Fruit fly (Drosophila melanogaster) whole organism, embryonic: ENCODE results near the gene Eip63E.

ENCODE experiments used
- CG11085 ChIP-seq: fragments of 200-800 bp; sonication (Bioruptor generic); IDR thresholded peaks from 2 replicates; pipeline ENCODE4 v1.3.6; 2022; ENCODE audit warnings: missing biosample characterization, missing genetic modification characterization
- CG12219 ChIP-seq: fragments of 200-800 bp; sonication (Bioruptor generic); optimal IDR thresholded peaks from 3 replicates; lab custom pipeline; 2018; ENCODE audit warnings: missing biosample characterization, mild to moderate bottlenecking, missing genetic modification characterization
- CG14441 ChIP-seq: fragments of 200-800 bp; sonication (Bioruptor generic); IDR thresholded peaks from 2 replicates; pipeline ENCODE4 v1.3.6; 2022; ENCODE audit warnings: missing biosample characterization, missing genetic modification characterization
- CG14710 ChIP-seq: fragments of 200-800 bp; sonication (Bioruptor generic); optimal IDR thresholded peaks from 3 replicates; lab custom pipeline; 2019; ENCODE audit warnings: missing biosample characterization, mild to moderate bottlenecking, missing genetic modification characterization, moderate library complexity
- CG14860 ChIP-seq: fragments of 200-800 bp; sonication (Bioruptor generic); IDR thresholded peaks from 3 replicates; pipeline ENCODE4 v1.3.6; 2022; ENCODE audit warnings: missing biosample characterization, missing genetic modification characterization; ENCODE audit not compliant: partially characterized antibody
- CG17568 ChIP-seq: fragments of 200-800 bp; sonication (Bioruptor generic); optimal IDR thresholded peaks from 2 replicates; lab custom pipeline; 2018; ENCODE audit warnings: missing biosample characterization, mild to moderate bottlenecking, missing genetic modification characterization, moderate library complexity
- CG17612 ChIP-seq: fragments of 200-800 bp; sonication (Bioruptor generic); IDR thresholded peaks from 2 replicates; pipeline ENCODE4 v1.3.6; 2022; ENCODE audit warnings: missing biosample characterization, missing genetic modification characterization
- CG17829 ChIP-seq: fragments of 200-800 bp; optimal IDR thresholded peaks from 2 replicates; lab custom pipeline; 2019; ENCODE audit warnings: missing biosample characterization, mild to moderate bottlenecking, missing genetic modification characterization, moderate library complexity
- CG18476 ChIP-seq: fragments of 200-800 bp; sonication (Bioruptor generic); optimal IDR thresholded peaks from 2 replicates; lab custom pipeline; 2016; ENCODE audit warnings: missing biosample characterization, mild to moderate bottlenecking, missing genetic modification characterization
- CG2116 ChIP-seq: fragments of 200-800 bp; sonication (Bioruptor generic); optimal IDR thresholded peaks from 3 replicates; lab custom pipeline; 2018; ENCODE audit warnings: missing biosample characterization, mild to moderate bottlenecking, missing genetic modification characterization
- CG32767 ChIP-seq: fragments of 200-800 bp; sonication (Bioruptor generic); IDR thresholded peaks from 2 replicates; pipeline ENCODE4 v1.3.6; 2022; ENCODE audit warnings: missing biosample characterization, missing genetic modification characterization
- CG3281 ChIP-seq: fragments of 200-800 bp; sonication (Bioruptor generic); optimal IDR thresholded peaks from 3 replicates; lab custom pipeline; 2017; ENCODE audit warnings: missing biosample characterization, mild to moderate bottlenecking, missing genetic modification characterization
- CG34224 ChIP-seq: fragments of 200-800 bp; sonication (Bioruptor generic); IDR thresholded peaks from 3 replicates; pipeline ENCODE4 v1.3.6; 2022; ENCODE audit warnings: missing biosample characterization, missing genetic modification characterization; ENCODE audit not compliant: partially characterized antibody
- CG4707 ChIP-seq: fragments of 200-800 bp; sonication (Bioruptor generic); optimal IDR thresholded peaks from 2 replicates; lab custom pipeline; 2018; ENCODE audit warnings: missing biosample characterization, mild to moderate bottlenecking, missing genetic modification characterization, moderate library complexity
- CG7556 ChIP-seq: fragments of 200-800 bp; sonication (Bioruptor generic); optimal IDR thresholded peaks from 2 replicates; lab custom pipeline; 2017; ENCODE audit warnings: missing biosample characterization, mild to moderate bottlenecking, missing genetic modification characterization
- CG8089 ChIP-seq: fragments of 200-800 bp; sonication (Bioruptor generic); optimal IDR thresholded peaks from 3 replicates; lab custom pipeline; 2016; ENCODE audit warnings: missing biosample characterization, missing genetic modification characterization
- CG8388 ChIP-seq: fragments of 200-800 bp; sonication (Bioruptor generic); optimal IDR thresholded peaks from 2 replicates; lab custom pipeline; 2019; ENCODE audit warnings: missing biosample characterization, mild to moderate bottlenecking, missing genetic modification characterization, moderate library complexity
- CG9609 ChIP-seq: fragments of 200-800 bp; sonication (Bioruptor generic); optimal IDR thresholded peaks from 3 replicates; lab custom pipeline; 2016; ENCODE audit warnings: missing biosample characterization, missing genetic modification characterization
- Camta ChIP-seq: fragments of 200-800 bp; sonication (Bioruptor generic); optimal IDR thresholded peaks from 2 replicates; lab custom pipeline; 2016; ENCODE audit warnings: missing biosample characterization, missing genetic modification characterization
- CkIIα-i1 ChIP-seq: fragments of 200-800 bp; sonication (Bioruptor generic); IDR thresholded peaks from 2 replicates; pipeline ENCODE4 v1.3.6; 2022; ENCODE audit warnings: missing biosample characterization, missing genetic modification characterization
- Deaf1 ChIP-seq: fragments of 200-800 bp; optimal IDR thresholded peaks from 3 replicates; lab custom pipeline; 2019; ENCODE audit warnings: missing biosample characterization, mild to moderate bottlenecking, missing genetic modification characterization, moderate library complexity
- Elba2 ChIP-seq: fragments of 200-800 bp; sonication (Bioruptor generic); optimal IDR thresholded peaks from 3 replicates; lab custom pipeline; 2016; ENCODE audit warnings: missing biosample characterization, missing genetic modification characterization
- Fer1 ChIP-seq: fragments of 200-800 bp; sonication (Bioruptor generic); optimal IDR thresholded peaks from 2 replicates; lab custom pipeline; 2017; ENCODE audit warnings: missing biosample characterization, mild to moderate bottlenecking, missing genetic modification characterization
- Fer3 ChIP-seq: fragments of 200-800 bp; sonication (Bioruptor generic); optimal IDR thresholded peaks from 2 replicates; lab custom pipeline; 2018; ENCODE audit warnings: missing biosample characterization, mild to moderate bottlenecking, missing genetic modification characterization, moderate library complexity
- H15 ChIP-seq: fragments of 200-800 bp; sonication (Bioruptor generic); IDR thresholded peaks from 3 replicates; pipeline ENCODE4 v1.3.6; 2022; ENCODE audit warnings: missing biosample characterization, missing genetic modification characterization
- Hand ChIP-seq: fragments of 200-800 bp; sonication (Bioruptor generic); optimal IDR thresholded peaks from 2 replicates; lab custom pipeline; 2017; ENCODE audit warnings: mild to moderate bottlenecking, missing biosample characterization, missing genetic modification reagents, missing genetic modification characterization
- Med ChIP-seq: fragments of 200-800 bp; sonication (Bioruptor generic); peaks from one replicate; lab custom pipeline; 2016; ENCODE audit warnings: missing biosample characterization, missing genetic modification characterization, mild to moderate bottlenecking, inconsistent platforms, moderate library complexity
- Meics ChIP-seq: fragments of 200-800 bp; sonication (Bioruptor generic); optimal IDR thresholded peaks from 2 replicates; lab custom pipeline; 2017; ENCODE audit warnings: missing biosample characterization, mild to moderate bottlenecking, missing genetic modification characterization
- ac ChIP-seq: fragments of 200-800 bp; sonication (Bioruptor generic); optimal IDR thresholded peaks from 3 replicates; lab custom pipeline; 2017; ENCODE audit warnings: missing biosample characterization, mild to moderate bottlenecking, missing genetic modification characterization
- ap ChIP-seq: fragments of 200-800 bp; sonication (Bioruptor generic); IDR thresholded peaks from 2 replicates; pipeline ENCODE4 v1.3.6; 2022; ENCODE audit warnings: missing biosample characterization, missing genetic modification characterization
- bcd ChIP-seq: fragments of 200-800 bp; sonication (Bioruptor generic); optimal IDR thresholded peaks from 2 replicates; lab custom pipeline; 2017; ENCODE audit warnings: missing biosample characterization, mild to moderate bottlenecking, missing genetic modification characterization
- caup ChIP-seq: fragments of 200-800 bp; sonication (Bioruptor generic); optimal IDR thresholded peaks from 3 replicates; lab custom pipeline; 2017; ENCODE audit warnings: missing biosample characterization, mild to moderate bottlenecking, missing genetic modification characterization, moderate library complexity; ENCODE audit not compliant: severe bottlenecking
- cwo ChIP-seq: fragments of 200-800 bp; sonication (Bioruptor generic); optimal IDR thresholded peaks from 3 replicates; lab custom pipeline; 2017; ENCODE audit warnings: missing biosample characterization, missing genetic modification characterization, mild to moderate bottlenecking, moderate library complexity, missing genetic modification reagents
- dpn ChIP-seq, 2 experiments: fragments of 200-800 bp; sonication (Bioruptor generic); optimal IDR thresholded peaks; 3 replicates each; lab custom pipeline; 2016; ENCODE audit warnings: missing biosample characterization in 2 of 2, missing genetic modification characterization in 2 of 2
- fu2 ChIP-seq: fragments of 200-800 bp; sonication (Bioruptor generic); optimal IDR thresholded peaks from 2 replicates; lab custom pipeline; 2016; ENCODE audit warnings: missing biosample characterization, missing genetic modification characterization
- gsb ChIP-seq: fragments of 200-800 bp; sonication (Bioruptor generic); IDR thresholded peaks from 2 replicates; pipeline ENCODE4 v1.3.6; 2022; ENCODE audit warnings: missing biosample characterization, missing genetic modification characterization
- gsb-n ChIP-seq: fragments of 200-800 bp; sonication (Bioruptor generic); optimal IDR thresholded peaks from 3 replicates; lab custom pipeline; 2018; ENCODE audit warnings: missing biosample characterization, mild to moderate bottlenecking, missing genetic modification characterization
- lmd ChIP-seq: fragments of 200-800 bp; sonication (Bioruptor generic); IDR thresholded peaks from 2 replicates; pipeline ENCODE4 v1.3.6; 2022; ENCODE audit warnings: missing biosample characterization, missing genetic modification characterization
- lola ChIP-seq, 3 experiments: fragments of >200 bp in 2 of 3; fragments of 200-800 bp in 1 of 3; sonication (Bioruptor generic) in 1 of 3; optimal IDR thresholded peaks; 2 replicates each; lab custom pipeline; 2017 to 2019; ENCODE audit warnings: missing biosample characterization in 3 of 3, missing genetic modification characterization in 3 of 3, mild to moderate bottlenecking in 1 of 3, moderate library complexity in 1 of 3
- nerfin-1 ChIP-seq: fragments of 200-800 bp; sonication (Bioruptor generic); optimal IDR thresholded peaks from 3 replicates; lab custom pipeline; 2019; ENCODE audit warnings: missing biosample characterization, mild to moderate bottlenecking, missing genetic modification characterization, moderate library complexity
- onecut ChIP-seq: fragments of 200-800 bp; sonication (Bioruptor generic); IDR thresholded peaks from 2 replicates; pipeline ENCODE4 v1.3.6; 2022; ENCODE audit warnings: missing biosample characterization, missing genetic modification characterization
- prd ChIP-seq, 3 experiments: fragments of >200 bp in 2 of 3; fragments of 200-800 bp in 1 of 3; sonication (Bioruptor generic) in 1 of 3; optimal IDR thresholded peaks in 2 of 3; IDR thresholded peaks in 1 of 3; 2 replicates in 2 of 3; 3 replicates in 1 of 3; pipeline versions ENCODE4 v1.3.6 to Lab custom; 2017 to 2022; ENCODE audit warnings: missing biosample characterization in 1 of 3, missing genetic modification characterization in 1 of 3
- psq ChIP-seq: fragments of 200-800 bp; sonication (Bioruptor generic); optimal IDR thresholded peaks from 2 replicates; lab custom pipeline; 2017; ENCODE audit warnings: missing biosample characterization, missing genetic modification characterization
- rib ChIP-seq: fragments of 200-800 bp; sonication (Bioruptor generic); IDR thresholded peaks from 2 replicates; pipeline ENCODE4 v1.3.6; 2022; ENCODE audit warnings: missing biosample characterization, missing genetic modification characterization
- seq ChIP-seq: fragments of 200-800 bp; sonication (Bioruptor generic); IDR thresholded peaks from 2 replicates; pipeline ENCODE4 v1.3.6; 2022; ENCODE audit warnings: missing biosample characterization, missing genetic modification characterization
- slp2 ChIP-seq: fragments of 200-800 bp; sonication (Bioruptor generic); optimal IDR thresholded peaks from 2 replicates; lab custom pipeline; 2016; ENCODE audit warnings: missing biosample characterization, missing genetic modification characterization
- tx ChIP-seq: fragments of 200-800 bp; sonication (Bioruptor generic); optimal IDR thresholded peaks from 2 replicates; lab custom pipeline; 2016; ENCODE audit warnings: missing biosample characterization, missing genetic modification characterization
- wor ChIP-seq: fragments of 200-800 bp; sonication (Bioruptor generic); IDR thresholded peaks from 2 replicates; pipeline ENCODE4 v1.3.6; 2022; ENCODE audit warnings: missing biosample characterization, missing genetic modification characterization
- yki ChIP-seq: fragments of >200 bp; optimal IDR thresholded peaks from 3 replicates; lab custom pipeline; 2018

Eip63E gene

dm6 chr3L:3472786-3473185 lies 42.8 kb upstream of the Eip63E start (continued):
- TF ChIP-seq ap (GFP tag; lab: Robert Waterston, UW): peak; percentile 53; the same call in 1 of the 2 replicates
- peak in 1 of 3 experiments; percentile 2 for TF ChIP-seq lola (GFP tag; optimal IDR thresholded peaks at IDR 0.05; lab: Kevin White, UChicago)
- peak; percentile 57; the same call in 1 of the 2 replicates for TF ChIP-seq gsb (GFP tag; lab: Robert Waterston, UW)
- peak; percentile 14 for TF ChIP-seq CG14710 (tag; lab: Kevin White, UChicago)
- TF ChIP-seq fu2 (GFP tag; lab: Kevin White, UChicago): peak; percentile 63
- peak; percentile 88 for TF ChIP-seq CG3281
- TF ChIP-seq caup: peak; percentile 89
- TF ChIP-seq seq (GFP tag; lab: Robert Waterston, UW): peak; percentile 81
- peak; percentile 91 for TF ChIP-seq CG17568
- peak; percentile 59; the same call in 1 of the 3 replicates for TF ChIP-seq H15
- TF ChIP-seq gsb-n (tag; lab: Kevin White, UChicago): peak; percentile 12
- peak; percentile 61 to 64 for TF ChIP-seq dpn (GFP tag; optimal IDR thresholded peaks at IDR 0.05; lab: Kevin White, UChicago)
- TF ChIP-seq Deaf1 (tag; lab: Kevin White, UChicago): peak; percentile 28
- TF ChIP-seq CG34224 (GFP tag; lab: Robert Waterston, UW): no peak
- TF ChIP-seq rib (GFP tag; lab: Robert Waterston, UW): 0 out of 2 replicates have a peak, but pooled peaks have one; percentile 24
- peak; percentile 3 for TF ChIP-seq tx (GFP tag; lab: Kevin White, UChicago)
- TF ChIP-seq Camta (GFP tag; lab: Kevin White, UChicago): peak; percentile 29
- TF ChIP-seq cwo (GFP tag; lab: Kevin White, UChicago): peak; percentile 85
- no peak for TF ChIP-seq yki (lab: Kevin White, UChicago)
- TF ChIP-seq lmd (GFP tag; lab: Robert Waterston, UW): peak; percentile 71
- no peak for TF ChIP-seq CG14860 (GFP tag; lab: Robert Waterston, UW)
- TF ChIP-seq slp2 (GFP tag; lab: Kevin White, UChicago): peak; percentile 28
- TF ChIP-seq CG17612: peak; percentile 45; the same call in 1 of the 2 replicates
- peak; percentile 88 for TF ChIP-seq Fer3 (tag; lab: Kevin White, UChicago)
- peak; percentile 73 for TF ChIP-seq CG12219
- peak; percentile 14 for TF ChIP-seq CG4707 (GFP tag; lab: Kevin White, UChicago)
- peak; percentile 89 for TF ChIP-seq Meics (GFP tag; lab: Kevin White, UChicago)
- TF ChIP-seq prd (optimal IDR thresholded peaks at IDR 0.05; lab: Kevin White, UChicago): no peak
- peak; percentile 44; the same call in 1 of the 3 replicates for TF ChIP-seq prd (GFP tag; IDR thresholded peaks at IDR 0.05; lab: Robert Waterston, UW)
- TF ChIP-seq nerfin-1 (tag; lab: Kevin White, UChicago): peak; percentile 72
- TF ChIP-seq CG8089 (GFP tag; lab: Kevin White, UChicago): peak; percentile 32
- peak; percentile 55 for TF ChIP-seq CG17829 (tag; lab: Kevin White, UChicago)
- TF ChIP-seq Hand (GFP tag; lab: Kevin White, UChicago): peak; percentile 91
- TF ChIP-seq CG18476: peak; percentile 14
- TF ChIP-seq psq (GFP tag; lab: Kevin White, UChicago): no peak
- peak; percentile 94 for TF ChIP-seq Fer1 (GFP tag; lab: Kevin White, UChicago)
- TF ChIP-seq CG32767 (GFP tag; lab: Robert Waterston, UW): 0 out of 2 replicates have a peak, but pooled peaks have one; percentile 57
- no peak for TF ChIP-seq wor (GFP tag; lab: Robert Waterston, UW)
- TF ChIP-seq CG9609: peak; percentile 41
- peak; percentile 96 for TF ChIP-seq Med (GFP tag; lab: Kevin White, UChicago)
- peak; percentile 55; the same call in 1 of the 2 replicates for TF ChIP-seq CG14441
- peak; percentile 87 for TF ChIP-seq CG7556
- no peak for TF ChIP-seq Elba2
- TF ChIP-seq ac (GFP tag; lab: Kevin White, UChicago): no peak
- TF ChIP-seq onecut (GFP tag; lab: Robert Waterston, UW): peak; percentile 59
- peak; percentile 46 for TF ChIP-seq CG2116 (GFP tag; lab: Kevin White, UChicago)
- peak; percentile 50 for TF ChIP-seq bcd (GFP tag; lab: Kevin White, UChicago)
- TF ChIP-seq CkIIα-i1 (GFP tag; lab: Robert Waterston, UW): no peak
- TF ChIP-seq CG11085 (GFP tag; lab: Robert Waterston, UW): 0 out of 2 replicates have a peak, but pooled peaks have one; percentile 41
- peak; percentile 39 for TF ChIP-seq CG8388 (GFP tag; lab: Kevin White, UChicago)
